Fruit fly (Drosophila melanogaster) whole organism, prepupa: ENCODE results near the gene CG15044.

Experiments used
- Blimp-1 ChIP-seq: fragments of 200-800 bp; sonication (Bioruptor generic); optimal IDR thresholded peaks from 3 replicates; lab custom pipeline; 2017; ENCODE audit warnings: missing biosample characterization, missing genetic modification characterization, mild to moderate bottlenecking, moderate library complexity, missing genetic modification reagents
- CG10631 ChIP-seq: fragments of 200-800 bp; sonication (Bioruptor generic); optimal IDR thresholded peaks from 2 replicates; lab custom pipeline; 2016; ENCODE audit warnings: missing biosample characterization, missing genetic modification characterization
- CG11294 ChIP-seq: fragments of 200-800 bp; sonication (Bioruptor generic); IDR thresholded peaks from 2 replicates; pipeline ENCODE4 v1.3.6; 2022; ENCODE audit warnings: missing biosample characterization, missing genetic modification characterization
- CG11762 ChIP-seq: fragments of 200-800 bp; sonication (Bioruptor generic); optimal IDR thresholded peaks from 3 replicates; lab custom pipeline; 2016; ENCODE audit warnings: missing biosample characterization, missing genetic modification characterization; ENCODE audit not compliant: insufficient read depth
- CG11902 ChIP-seq: fragments of 200-800 bp; sonication (Bioruptor generic); optimal IDR thresholded peaks from 3 replicates; lab custom pipeline; 2016; ENCODE audit warnings: missing biosample characterization, missing genetic modification characterization
- CG15336 ChIP-seq: fragments of 200-800 bp; sonication (Bioruptor generic); IDR thresholded peaks from 2 replicates; pipeline ENCODE4 v1.3.6; 2022; ENCODE audit warnings: missing biosample characterization, missing genetic modification characterization
- CG1621 ChIP-seq: fragments of 200-800 bp; sonication (Bioruptor generic); optimal IDR thresholded peaks from 3 replicates; lab custom pipeline; 2018; ENCODE audit warnings: missing biosample characterization, mild to moderate bottlenecking, missing genetic modification characterization
- CG16779 ChIP-seq: fragments of 200-800 bp; sonication (Bioruptor generic); optimal IDR thresholded peaks from 3 replicates; lab custom pipeline; 2017; ENCODE audit warnings: missing biosample characterization, mild to moderate bottlenecking, missing genetic modification characterization
- CG31627 ChIP-seq: fragments of 200-800 bp; sonication (Bioruptor generic); optimal IDR thresholded peaks from 3 replicates; lab custom pipeline; 2016; ENCODE audit warnings: missing biosample characterization, missing genetic modification characterization
- CG32006 ChIP-seq: fragments of 200-800 bp; sonication (Bioruptor generic); optimal IDR thresholded peaks from 3 replicates; lab custom pipeline; 2017; ENCODE audit warnings: missing biosample characterization, mild to moderate bottlenecking, missing genetic modification characterization
- CG3919 ChIP-seq: fragments of 200-800 bp; sonication (Bioruptor generic); optimal IDR thresholded peaks from 3 replicates; lab custom pipeline; 2016; ENCODE audit warnings: missing biosample characterization, missing genetic modification characterization
- CG6792 ChIP-seq: fragments of 200-800 bp; sonication (Bioruptor generic); optimal IDR thresholded peaks from 3 replicates; lab custom pipeline; 2016; ENCODE audit warnings: missing biosample characterization, missing genetic modification characterization
- CG6808 ChIP-seq: fragments of 200-800 bp; sonication (Bioruptor generic); optimal IDR thresholded peaks from 3 replicates; lab custom pipeline; 2017; ENCODE audit warnings: missing biosample characterization, missing genetic modification characterization, mild to moderate bottlenecking, moderate library complexity, missing genetic modification reagents
- CG7368 ChIP-seq: fragments of 200-800 bp; sonication (Bioruptor generic); optimal IDR thresholded peaks from 3 replicates; lab custom pipeline; 2016; ENCODE audit warnings: missing biosample characterization, missing genetic modification characterization
- CG8319 ChIP-seq: fragments of 200-800 bp; sonication (Bioruptor generic); optimal IDR thresholded peaks from 3 replicates; lab custom pipeline; 2016; ENCODE audit warnings: missing biosample characterization, missing genetic modification characterization
- CG9139 ChIP-seq: fragments of 200-800 bp; sonication (Bioruptor generic); optimal IDR thresholded peaks from 3 replicates; lab custom pipeline; 2017; ENCODE audit warnings: missing biosample characterization, mild to moderate bottlenecking, missing genetic modification characterization
- Eip78C ChIP-seq: fragments of 200-800 bp; sonication (Bioruptor generic); peaks from one replicate; lab custom pipeline; 2016; ENCODE audit warnings: missing biosample characterization, missing genetic modification characterization
- Eip93F ChIP-seq: fragments of 200-800 bp; sonication (Bioruptor generic); optimal IDR thresholded peaks from 2 replicates; lab custom pipeline; 2016; ENCODE audit warnings: missing biosample characterization, mild to moderate bottlenecking, missing genetic modification characterization
- Ets96B ChIP-seq: fragments of 200-800 bp; optimal IDR thresholded peaks from 2 replicates; lab custom pipeline; 2019; ENCODE audit warnings: missing biosample characterization, mild to moderate bottlenecking, missing genetic modification characterization, moderate library complexity
- Gug ChIP-seq: fragments of 200-800 bp; sonication (Bioruptor generic); IDR thresholded peaks from 2 replicates; pipeline ENCODE4 v1.3.6; 2022; ENCODE audit warnings: missing biosample characterization, missing genetic modification characterization
- Hr4 ChIP-seq: fragments of 200-800 bp; sonication (Bioruptor generic); optimal IDR thresholded peaks from 3 replicates; lab custom pipeline; 2016; ENCODE audit warnings: missing biosample characterization, missing genetic modification characterization
- Smox ChIP-seq: fragments of 200-800 bp; sonication (Bioruptor generic); optimal IDR thresholded peaks from 3 replicates; lab custom pipeline; 2016; ENCODE audit warnings: missing biosample characterization, missing genetic modification characterization
- Sox15 ChIP-seq: fragments of 200-800 bp; sonication (Bioruptor generic); optimal IDR thresholded peaks from 3 replicates; lab custom pipeline; 2016; ENCODE audit warnings: missing biosample characterization, missing genetic modification characterization
- achi ChIP-seq: fragments of 200-800 bp; sonication (Bioruptor generic); optimal IDR thresholded peaks from 3 replicates; lab custom pipeline; 2016; ENCODE audit warnings: missing biosample characterization, missing genetic modification characterization
- eg ChIP-seq: fragments of 200-800 bp; sonication (Bioruptor generic); IDR thresholded peaks from 3 replicates; pipeline ENCODE4 v1.3.6; 2022; ENCODE audit warnings: missing biosample characterization, missing genetic modification characterization
- esn ChIP-seq: fragments of 200-800 bp; sonication (Bioruptor generic); optimal IDR thresholded peaks from 2 replicates; lab custom pipeline; 2016; ENCODE audit warnings: missing biosample characterization, mild to moderate bottlenecking, missing genetic modification characterization, moderate library complexity
- fd59A ChIP-seq: fragments of 200-800 bp; sonication (Bioruptor generic); optimal IDR thresholded peaks from 2 replicates; lab custom pipeline; 2017; ENCODE audit warnings: missing biosample characterization, mild to moderate bottlenecking, missing genetic modification characterization, missing genetic modification reagents
- fd85E ChIP-seq: fragments of 200-800 bp; sonication (Bioruptor generic); optimal IDR thresholded peaks from 3 replicates; lab custom pipeline; 2016; ENCODE audit warnings: missing biosample characterization, missing genetic modification characterization
- fkh ChIP-seq: fragments of 200-800 bp; sonication (Bioruptor generic); optimal IDR thresholded peaks from 3 replicates; lab custom pipeline; 2017; ENCODE audit warnings: missing biosample characterization, mild to moderate bottlenecking, missing genetic modification characterization, moderate library complexity
- net ChIP-seq: fragments of 200-800 bp; sonication (Bioruptor generic); optimal IDR thresholded peaks from 3 replicates; lab custom pipeline; 2016; ENCODE audit warnings: missing biosample characterization, missing genetic modification characterization
- svp ChIP-seq: fragments of 200-800 bp; sonication (Bioruptor generic); peaks from one replicate; lab custom pipeline; 2016; ENCODE audit warnings: missing biosample characterization, missing genetic modification characterization
- vri ChIP-seq: fragments of 200-800 bp; sonication (Bioruptor generic); optimal IDR thresholded peaks from 3 replicates; lab custom pipeline; 2016; ENCODE audit warnings: missing biosample characterization, mild to moderate bottlenecking, missing genetic modification characterization

CG15044 gene

dm6 chrX:18524594-18525266 is 32.9 kb upstream of the CG15044 start (continued):
- no peak for TF ChIP-seq Blimp-1 (GFP tag; lab: Kevin White, UChicago)
- TF ChIP-seq Gug (GFP tag; lab: Robert Waterston, UW), result no peak
- peak; percentile 61 for TF ChIP-seq CG15336 (GFP tag; lab: Robert Waterston, UW)
- peak; percentile 40 for TF ChIP-seq fd59A (GFP tag; lab: Kevin White, UChicago)
- TF ChIP-seq vri (GFP tag; lab: Kevin White, UChicago), result no peak
- TF ChIP-seq CG1621 (tag; lab: Kevin White, UChicago), result no peak
- TF ChIP-seq CG7368 (GFP tag; lab: Kevin White, UChicago), result no peak
- no peak for TF ChIP-seq CG11762 (GFP tag; lab: Kevin White, UChicago)
- peak; percentile 58 for TF ChIP-seq CG6808 (GFP tag; lab: Kevin White, UChicago)
- peak; percentile 77 for TF ChIP-seq svp (GFP tag; lab: Kevin White, UChicago)
- peak; percentile 34 for TF ChIP-seq CG3919
- peak; percentile 5 for TF ChIP-seq CG31627
- TF ChIP-seq Ets96B (tag; lab: Kevin White, UChicago), result peak; percentile 46
- no peak for TF ChIP-seq CG11294 (GFP tag; lab: Robert Waterston, UW)
- peak; percentile 52 for TF ChIP-seq net (GFP tag; lab: Kevin White, UChicago)
- no peak for TF ChIP-seq fkh (GFP tag; lab: Kevin White, UChicago)
- TF ChIP-seq CG32006 (GFP tag; lab: Kevin White, UChicago), result peak; percentile 65
- no peak for TF ChIP-seq CG11902 (GFP tag; lab: Kevin White, UChicago)
- peak; percentile 12 for TF ChIP-seq CG16779 (tag; lab: Kevin White, UChicago)
- peak; percentile 44 for TF ChIP-seq Hr4
- TF ChIP-seq, all 60 proteins: peak for 39

- TF ChIP-seq esn (no peak), svp (GFP tag; lab: Kevin White, UChicago) (peak; percentile 59), Eip78C (peak; percentile 35), Eip93F (GFP tag; lab: Kevin White, UChicago) (no peak), CG31627 (no peak), CG8319 (no peak)
These were observed 31.5 kb upstream of the CG15044 start for dm6 chrX:18523146-18523812.

- TF ChIP-seq CG32006 (GFP tag; lab: Kevin White, UChicago) (no peak), Sox15 (GFP tag; lab: Kevin White, UChicago) (no peak), fd85E (no peak), svp (GFP tag; lab: Kevin White, UChicago) (no peak), CG8319 (no peak), fkh (GFP tag; lab: Kevin White, UChicago) (no peak), vri (GFP tag; lab: Kevin White, UChicago) (no peak), CG9139 (GFP tag; lab: Kevin White, UChicago) (no peak), CG16779 (tag; lab: Kevin White, UChicago) (no peak), Smox (GFP tag; lab: Kevin White, UChicago) (no peak), Ets96B (tag; lab: Kevin White, UChicago) (no peak), achi (GFP tag; lab: Kevin White, UChicago) (no peak), CG10631 (no peak), CG6792 (GFP tag; lab: Kevin White, UChicago) (no peak), Hr4 (no peak), Eip78C (peak; percentile 56), eg (GFP tag; lab: Robert Waterston, UW) (0 out of 3 replicates have a peak, but pooled peaks have one; percentile 16)
These were observed 30.7 kb upstream of the CG15044 start, which contains the start of gene CG6481 for dm6 chrX:18522395-18523104. Gene CG6481 (minus strand): TSS chrX:18522445.

- TF ChIP-seq Eip78C (peak; percentile 15), CG16779 (tag; lab: Kevin White, UChicago) (no peak), Blimp-1 (GFP tag; lab: Kevin White, UChicago) (no peak), Ets96B (tag; lab: Kevin White, UChicago) (no peak)
- TF ChIP-seq, all 60 proteins: peak for 1
These were observed 28.6 kb upstream of the CG15044 start for dm6 chrX:18520360-18520759.
